Worm (Caenorhabditis elegans): ENCODE measurements around the gene mrpl-39.

The mrpl-39 gene

DNA sequence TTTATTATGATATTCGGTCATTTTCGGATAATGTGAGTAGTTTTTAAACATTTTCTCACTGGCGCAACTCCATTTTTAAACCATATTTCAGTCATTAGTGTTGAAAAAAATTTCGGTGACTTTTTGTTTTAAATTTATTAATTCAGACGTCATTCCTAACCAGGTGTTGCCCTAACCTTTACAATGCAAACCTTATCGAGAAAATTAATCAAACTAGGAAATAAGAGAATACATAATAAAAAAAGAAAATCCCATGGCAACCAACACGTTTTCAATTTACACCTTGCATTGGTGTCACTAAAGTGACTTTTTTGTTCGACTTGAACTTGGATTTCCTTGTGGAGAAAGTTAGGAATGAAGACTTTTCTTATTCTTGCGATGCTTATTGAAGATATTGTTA is 33.2 kb upstream of the mrpl-39 start, which contains the start of gene F36H9.2:
Gene F36H9.2, plus strand, starts transcription at position 301 of the 400 bp plus-strand sequence.
- TF ChIP-seq dmd-4 (tag; optimal IDR thresholded peaks at IDR 0.05; ENCODE audit: borderline replicate concordance), result no peak

DNA sequence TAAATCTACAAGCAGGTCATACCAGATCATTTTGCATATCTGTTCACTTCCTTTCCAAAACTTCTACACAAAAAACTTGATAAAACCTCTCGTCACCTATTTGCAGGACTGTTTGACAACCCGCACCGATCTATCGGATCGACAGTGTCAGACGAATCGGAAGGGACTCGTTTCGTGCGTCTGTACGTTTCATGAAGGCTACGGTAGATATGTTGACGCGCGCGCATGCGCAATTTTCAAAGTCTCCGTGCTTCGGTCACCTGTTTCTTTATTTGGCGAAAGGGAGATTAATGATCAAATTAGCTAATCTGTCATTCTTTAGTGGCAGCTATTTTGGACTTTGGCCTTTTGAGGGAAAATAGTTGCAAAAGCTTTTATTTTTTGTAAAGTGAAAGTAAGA is 31.9 kb upstream of the mrpl-39 start:
- TF ChIP-seq K09A11.1 (tag; optimal IDR thresholded peaks at IDR 0.05; ENCODE audit: insufficient read depth), result no peak
- no peak for TF ChIP-seq ztf-16 (tag; optimal IDR thresholded peaks at IDR 0.05)
- no peak for TF ChIP-seq sox-2 (GFP tag; IDR thresholded peaks at IDR 0.05)
- no peak for TF ChIP-seq ceh-45 (GFP tag; IDR thresholded peaks at IDR 0.05)
- no peak for TF ChIP-seq unc-86 (tag; optimal IDR thresholded peaks at IDR 0.05)
- TF ChIP-seq ceh-2 (tag; optimal IDR thresholded peaks at IDR 0.05), result no peak
- no peak for TF ChIP-seq ama-1 (optimal IDR thresholded peaks at IDR 0.05)
- no peak for TF ChIP-seq ceh-22 (tag; optimal IDR thresholded peaks at IDR 0.05)
- no peak for TF ChIP-seq npax-4 (tag; optimal IDR thresholded peaks at IDR 0.05)

DNA sequence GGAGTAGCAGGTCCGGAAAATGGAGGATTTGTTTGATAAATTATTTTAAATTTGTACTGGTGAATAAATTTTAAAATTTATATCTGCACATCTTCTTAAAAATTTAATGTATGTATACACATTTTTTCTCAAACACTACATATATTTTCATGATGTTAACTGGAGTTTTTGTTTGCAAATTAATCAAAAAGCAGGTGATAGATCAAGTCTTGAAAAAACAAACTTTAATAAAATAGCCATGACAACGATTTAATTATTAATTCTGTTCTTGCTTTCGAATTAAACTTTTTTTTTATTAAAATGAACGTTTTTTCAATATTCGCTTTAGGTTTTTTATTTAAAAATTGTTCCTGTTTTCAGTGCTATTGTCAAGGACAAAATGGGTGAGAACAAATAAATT is 27.2 kb upstream of the mrpl-39 start, which contains the start of gene F36H9.1:
Gene F36H9.1, plus strand, starts transcription at position 301 of the 400 bp plus-strand sequence.
- TF ChIP-seq nhr-232 (tag; optimal IDR thresholded peaks at IDR 0.05), result no peak
- no peak for TF ChIP-seq Y22D7AL.16 (tag; optimal IDR thresholded peaks at IDR 0.05)
- no peak for TF ChIP-seq ref-2 (tag; optimal IDR thresholded peaks at IDR 0.05)
- no peak for TF ChIP-seq tbx-2 (tag; optimal IDR thresholded peaks at IDR 0.05)
- no peak for TF ChIP-seq odd-2 (tag; optimal IDR thresholded peaks at IDR 0.05)

DNA sequence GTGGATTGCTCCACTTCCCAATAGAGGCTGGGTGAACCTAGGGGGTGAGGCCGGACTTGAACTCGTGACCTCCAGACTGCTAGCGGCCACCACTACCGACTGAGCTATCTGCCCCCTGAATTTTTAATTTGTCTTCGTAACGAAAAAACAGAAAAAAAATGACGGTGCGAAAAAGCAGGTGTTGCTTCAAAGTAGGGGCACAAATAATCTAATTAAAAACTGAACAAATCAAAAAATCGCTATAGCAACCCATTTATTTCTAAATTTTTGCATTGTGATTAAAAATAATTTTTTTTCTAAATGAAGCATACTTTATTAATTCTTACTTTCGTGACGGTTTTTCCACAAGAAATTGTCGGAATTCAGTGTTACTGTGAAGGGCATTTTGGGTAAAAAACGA is 23.5 kb upstream of the mrpl-39 start, which contains the start of gene F36H9.10:
Gene F36H9.10, plus strand, starts transcription at position 301 of the 400 bp plus-strand sequence.
- TF ChIP-seq Y22D7AL.16 (tag; optimal IDR thresholded peaks at IDR 0.05) (no peak), C38D4.7 (GFP tag; optimal IDR thresholded peaks at IDR 0.05) (no peak), ceh-14 (tag; optimal IDR thresholded peaks at IDR 0.05) (no peak), ceh-6 (GFP tag; optimal IDR thresholded peaks at IDR 0.05) (no peak), ceh-30 (tag; optimal IDR thresholded peaks at IDR 0.05) (no peak), ceh-31 (tag; optimal IDR thresholded peaks at IDR 0.05) (no peak), hlh-13 (GFP tag; optimal IDR thresholded peaks at IDR 0.05) (no peak), gmeb-2 (tag; optimal IDR thresholded peaks at IDR 0.05) (no peak), nhr-232 (tag; optimal IDR thresholded peaks at IDR 0.05) (no peak), mec-3 (tag; optimal IDR thresholded peaks at IDR 0.05; ENCODE audit: borderline replicate concordance) (no peak), ahr-1 (tag; optimal IDR thresholded peaks at IDR 0.05) (no peak), pqm-1 (tag; optimal IDR thresholded peaks at IDR 0.05) (no peak), C08G9.2 (tag; optimal IDR thresholded peaks at IDR 0.05) (no peak), fkh-10 (GFP tag; optimal IDR thresholded peaks at IDR 0.05) (no peak), ceh-48 (tag; optimal IDR thresholded peaks at IDR 0.05) (no peak), dve-1 (tag; optimal IDR thresholded peaks at IDR 0.05) (no peak), K02D7.2 (tag; optimal IDR thresholded peaks at IDR 0.05) (no peak), fkh-6 (tag; optimal IDR thresholded peaks at IDR 0.05) (no peak), hlh-6 (tag; optimal IDR thresholded peaks at IDR 0.05) (no peak), che-1 (tag; optimal IDR thresholded peaks at IDR 0.05) (no peak)

DNA sequence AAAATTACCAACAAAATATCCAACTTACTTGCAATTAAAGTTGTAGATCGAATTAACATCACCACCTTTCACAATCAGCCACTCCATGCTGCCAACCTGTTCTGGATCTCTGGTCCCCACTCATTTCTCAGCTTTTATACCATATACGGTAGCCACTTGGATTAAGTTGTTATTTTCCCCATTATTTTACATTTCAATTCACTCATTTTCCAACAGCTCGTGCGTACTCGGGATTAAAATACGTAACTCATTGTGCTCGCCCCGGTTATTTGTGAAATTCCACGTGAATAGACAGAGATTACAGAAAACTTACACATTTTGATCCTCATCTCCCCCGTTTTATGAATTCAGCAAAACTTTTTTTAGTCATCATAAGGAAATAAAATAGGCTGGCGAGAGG is 18.3 kb upstream of the mrpl-39 start, which contains the start of gene srt-41:
Gene srt-41, minus strand, starts transcription at position 101 of the 400 bp plus-strand sequence.
- TF ChIP-seq pqm-1 (tag; optimal IDR thresholded peaks at IDR 0.05) (no peak), elt-2 (tag; optimal IDR thresholded peaks at IDR 0.05) (no peak), ceh-34 (tag; optimal IDR thresholded peaks at IDR 0.05) (no peak), ceh-19 (GFP tag; optimal IDR thresholded peaks at IDR 0.05) (no peak), rnt-1 (tag; optimal IDR thresholded peaks at IDR 0.05) (no peak), unc-3 (GFP tag; conservative IDR thresholded peaks at IDR 0.05) (no peak), unc-3 (tag; optimal IDR thresholded peaks at IDR 0.05) (no peak), ceh-45 (GFP tag; IDR thresholded peaks at IDR 0.05) (no peak), nhr-232 (tag; optimal IDR thresholded peaks at IDR 0.05) (no peak), ceh-18 (tag; optimal IDR thresholded peaks at IDR 0.05) (no peak), elt-4 (tag; optimal IDR thresholded peaks at IDR 0.05) (no peak), pax-1 (tag; optimal IDR thresholded peaks at IDR 0.05) (no peak), fax-1 (tag; optimal IDR thresholded peaks at IDR 0.05) (no peak)
